Fruit fly (Drosophila melanogaster) whole organism, embryonic: Measurements from ENCODE around the gene CG14182.

Experiments
- CG10267 ChIP-seq: fragments of 200-800 bp; sonication (Bioruptor generic); optimal IDR thresholded peaks from 2 replicates; lab custom pipeline; 2018; ENCODE audit warnings: missing biosample characterization, mild to moderate bottlenecking, missing genetic modification characterization, moderate library complexity
- CG12299 ChIP-seq: fragments of 200-800 bp; sonication (Bioruptor generic); optimal IDR thresholded peaks from 2 replicates; lab custom pipeline; 2018; ENCODE audit warnings: missing biosample characterization, mild to moderate bottlenecking, missing genetic modification characterization
- CG12659 ChIP-seq: fragments of 200-800 bp; sonication (Bioruptor generic); optimal IDR thresholded peaks from 3 replicates; lab custom pipeline; 2017; ENCODE audit warnings: mild to moderate bottlenecking, missing biosample characterization, missing genetic modification reagents, missing genetic modification characterization
- CG13424 ChIP-seq: fragments of 200-800 bp; sonication (Bioruptor generic); optimal IDR thresholded peaks from 2 replicates; lab custom pipeline; 2019; ENCODE audit warnings: missing biosample characterization, mild to moderate bottlenecking, missing genetic modification characterization, moderate library complexity
- CG15269 ChIP-seq: fragments of 200-800 bp; sonication (Bioruptor generic); optimal IDR thresholded peaks from 2 replicates; lab custom pipeline; 2018; ENCODE audit warnings: missing biosample characterization, mild to moderate bottlenecking, missing genetic modification characterization, moderate library complexity
- CG15479 ChIP-seq: fragments of 200-800 bp; sonication (Bioruptor generic); optimal IDR thresholded peaks from 3 replicates; lab custom pipeline; 2019; ENCODE audit warnings: missing biosample characterization, mild to moderate bottlenecking, missing genetic modification characterization, moderate library complexity
- CG16779 ChIP-seq: fragments of 200-800 bp; sonication (Bioruptor generic); IDR thresholded peaks from 2 replicates; pipeline ENCODE4 v1.3.6; 2022; ENCODE audit warnings: missing biosample characterization, missing genetic modification characterization
- CG16813 ChIP-seq: fragments of 200-800 bp; sonication (Bioruptor generic); IDR thresholded peaks from 3 replicates; pipeline ENCODE4 v1.3.6; 2022; ENCODE audit warnings: missing biosample characterization, missing genetic modification characterization; ENCODE audit not compliant: partially characterized antibody
- CG16815 ChIP-seq: fragments of 200-800 bp; sonication (Bioruptor generic); optimal IDR thresholded peaks from 3 replicates; lab custom pipeline; 2017; ENCODE audit warnings: missing biosample characterization, mild to moderate bottlenecking, missing genetic modification characterization
- CG17359 ChIP-seq: fragments of 200-800 bp; sonication (Bioruptor generic); optimal IDR thresholded peaks from 3 replicates; lab custom pipeline; 2018; ENCODE audit warnings: missing biosample characterization, mild to moderate bottlenecking, missing genetic modification characterization, moderate library complexity
- CG17912 ChIP-seq: fragments of 200-800 bp; sonication (Bioruptor generic); optimal IDR thresholded peaks from 2 replicates; lab custom pipeline; 2018; ENCODE audit warnings: missing biosample characterization, mild to moderate bottlenecking, missing genetic modification characterization
- CG2202 ChIP-seq: fragments of 200-800 bp; sonication (Bioruptor generic); optimal IDR thresholded peaks from 2 replicates; lab custom pipeline; 2018; ENCODE audit warnings: missing biosample characterization, mild to moderate bottlenecking, missing genetic modification characterization
- CG2889 ChIP-seq: fragments of 200-800 bp; sonication (Bioruptor generic); IDR thresholded peaks from 3 replicates; pipeline ENCODE4 v1.3.6; 2022; ENCODE audit warnings: missing biosample characterization, missing genetic modification characterization
- CG31365 ChIP-seq: fragments of 200-800 bp; sonication (Bioruptor generic); optimal IDR thresholded peaks from 2 replicates; lab custom pipeline; 2018; ENCODE audit warnings: missing biosample characterization, mild to moderate bottlenecking, missing genetic modification characterization
- CG33213 ChIP-seq: fragments of 200-800 bp; sonication (Bioruptor generic); optimal IDR thresholded peaks from 3 replicates; lab custom pipeline; 2016; ENCODE audit warnings: missing biosample characterization, missing genetic modification characterization
- CG3847 ChIP-seq: fragments of 200-800 bp; sonication (Bioruptor generic); IDR thresholded peaks from 2 replicates; pipeline ENCODE4 v1.3.6; 2022; ENCODE audit warnings: missing biosample characterization, missing genetic modification characterization
- CG4707 ChIP-seq: fragments of 200-800 bp; sonication (Bioruptor generic); optimal IDR thresholded peaks from 2 replicates; lab custom pipeline; 2018; ENCODE audit warnings: missing biosample characterization, mild to moderate bottlenecking, missing genetic modification characterization, moderate library complexity
- CG6272 ChIP-seq: fragments of 200-800 bp; sonication (Bioruptor generic); IDR thresholded peaks from 2 replicates; pipeline ENCODE4 v1.3.6; 2022; ENCODE audit warnings: missing biosample characterization, missing genetic modification characterization
- CG7357 ChIP-seq: fragments of 200-800 bp; sonication (Bioruptor generic); IDR thresholded peaks from 3 replicates; pipeline ENCODE4 v1.3.6; 2022; ENCODE audit warnings: missing biosample characterization, missing genetic modification characterization
- CG7556 ChIP-seq: fragments of 200-800 bp; sonication (Bioruptor generic); optimal IDR thresholded peaks from 2 replicates; lab custom pipeline; 2017; ENCODE audit warnings: missing biosample characterization, mild to moderate bottlenecking, missing genetic modification characterization
- CG7745 ChIP-seq: fragments of 200-800 bp; sonication (Bioruptor generic); optimal IDR thresholded peaks from 2 replicates; lab custom pipeline; 2018; ENCODE audit warnings: missing biosample characterization, mild to moderate bottlenecking, missing genetic modification characterization, moderate library complexity
- CG7839 ChIP-seq: fragments of 200-800 bp; sonication (Bioruptor generic); optimal IDR thresholded peaks from 3 replicates; lab custom pipeline; 2018; ENCODE audit warnings: missing biosample characterization, mild to moderate bottlenecking, missing genetic modification characterization, moderate library complexity
- CG7987 ChIP-seq: fragments of 200-800 bp; sonication (Bioruptor generic); optimal IDR thresholded peaks from 2 replicates; lab custom pipeline; 2018; ENCODE audit warnings: missing biosample characterization, mild to moderate bottlenecking, missing genetic modification characterization, moderate library complexity
- CTCF ChIP-seq: fragments of 200-800 bp; sonication (Bioruptor generic); optimal IDR thresholded peaks from 2 replicates; lab custom pipeline; 2017; ENCODE audit warnings: missing biosample characterization, mild to moderate bottlenecking, missing genetic modification characterization, moderate library complexity
- CrebB ChIP-seq: fragments of 200-800 bp; sonication (Bioruptor generic); optimal IDR thresholded peaks from 3 replicates; lab custom pipeline; 2018; ENCODE audit warnings: missing biosample characterization, mild to moderate bottlenecking, missing genetic modification characterization
- Ets65A ChIP-seq: fragments of 200-800 bp; sonication (Bioruptor generic); peaks from one replicate; lab custom pipeline; 2016; ENCODE audit warnings: missing biosample characterization, missing genetic modification characterization
- Hr78 ChIP-seq, 2 experiments: fragments of 200-800 bp in 1 of 2; fragments of >200 bp in 1 of 2; sonication (Bioruptor generic) in 1 of 2; optimal IDR thresholded peaks; 2 replicates each; lab custom pipeline; 2017 to 2019; ENCODE audit warnings: missing biosample characterization in 2 of 2, missing genetic modification characterization in 2 of 2, mild to moderate bottlenecking in 1 of 2, moderate library complexity in 1 of 2
- Lhr ChIP-seq: fragments of 200-800 bp; sonication (Bioruptor generic); optimal IDR thresholded peaks from 3 replicates; lab custom pipeline; 2017; ENCODE audit warnings: mild to moderate bottlenecking, missing biosample characterization, missing genetic modification reagents, missing genetic modification characterization
- Rx ChIP-seq: fragments of 200-800 bp; sonication (Bioruptor generic); IDR thresholded peaks from 2 replicates; pipeline ENCODE4 v1.3.6; 2022; ENCODE audit warnings: missing biosample characterization, missing genetic modification characterization
- Scr ChIP-seq: fragments of 200-800 bp; sonication (Bioruptor generic); IDR thresholded peaks from 2 replicates; pipeline ENCODE4 v1.3.6; 2022; ENCODE audit warnings: missing biosample characterization, missing genetic modification characterization; ENCODE audit not compliant: partially characterized antibody
- Spps ChIP-seq: fragments of 200-800 bp; sonication (Bioruptor generic); optimal IDR thresholded peaks from 2 replicates; lab custom pipeline; 2018; ENCODE audit warnings: missing biosample characterization, mild to moderate bottlenecking, missing genetic modification characterization
- Sry-β ChIP-seq: fragments of 200-800 bp; sonication (Bioruptor generic); optimal IDR thresholded peaks from 2 replicates; lab custom pipeline; 2018; ENCODE audit warnings: missing biosample characterization, mild to moderate bottlenecking, missing genetic modification characterization, moderate library complexity
- TFAM ChIP-seq: fragments of 200-800 bp; sonication (Bioruptor generic); optimal IDR thresholded peaks from 2 replicates; lab custom pipeline; 2017; ENCODE audit warnings: missing biosample characterization, missing genetic modification characterization, inconsistent platforms
- Xrp1 ChIP-seq: fragments of 200-800 bp; sonication (Bioruptor generic); IDR thresholded peaks from 2 replicates; pipeline ENCODE4 v1.3.6; 2022; ENCODE audit warnings: missing biosample characterization, missing genetic modification characterization
- chinmo ChIP-seq: fragments of 200-800 bp; sonication (Bioruptor generic); IDR thresholded peaks from 4 replicates; pipeline ENCODE4 v1.3.6; 2022; ENCODE audit warnings: missing biosample characterization, missing genetic modification characterization; ENCODE audit not compliant: partially characterized antibody
- crol ChIP-seq: fragments of 200-800 bp; sonication (Bioruptor generic); IDR thresholded peaks from 2 replicates; pipeline ENCODE4 v1.3.6; 2022; ENCODE audit warnings: missing biosample characterization, missing genetic modification characterization
- dmrt11E ChIP-seq: fragments of 200-800 bp; sonication (Bioruptor generic); optimal IDR thresholded peaks from 3 replicates; lab custom pipeline; 2018; ENCODE audit warnings: missing biosample characterization, mild to moderate bottlenecking, missing genetic modification characterization, moderate library complexity
- emc ChIP-seq: fragments of 200-800 bp; sonication (Bioruptor generic); optimal IDR thresholded peaks from 2 replicates; lab custom pipeline; 2016; ENCODE audit warnings: missing biosample characterization, missing genetic modification characterization
- ems ChIP-seq: fragments of 200-800 bp; sonication (Bioruptor generic); optimal IDR thresholded peaks from 3 replicates; lab custom pipeline; 2016; ENCODE audit warnings: missing biosample characterization, missing genetic modification characterization
- gce ChIP-seq: fragments of 200-800 bp; sonication (Bioruptor generic); IDR thresholded peaks from 3 replicates; pipeline ENCODE4 v1.3.6; 2022; ENCODE audit warnings: missing biosample characterization, missing genetic modification characterization
- h ChIP-seq: fragments of >200 bp; optimal IDR thresholded peaks from 2 replicates; lab custom pipeline; 2017
- hb ChIP-seq: fragments of 200-800 bp; sonication (Bioruptor generic); IDR thresholded peaks from 3 replicates; pipeline ENCODE4 v1.3.6; 2022; ENCODE audit warnings: missing biosample characterization, missing genetic modification characterization; ENCODE audit not compliant: partially characterized antibody
- oc ChIP-seq: fragments of 200-800 bp; sonication (Bioruptor generic); optimal IDR thresholded peaks from 2 replicates; lab custom pipeline; 2018; ENCODE audit warnings: missing biosample characterization, mild to moderate bottlenecking, missing genetic modification characterization, moderate library complexity
- odd ChIP-seq: fragments of 200-800 bp; sonication (Bioruptor generic); optimal IDR thresholded peaks from 2 replicates; lab custom pipeline; 2017; ENCODE audit warnings: missing biosample characterization, mild to moderate bottlenecking, missing genetic modification characterization
- pfk ChIP-seq: fragments of 200-800 bp; sonication (Bioruptor generic); optimal IDR thresholded peaks from 2 replicates; lab custom pipeline; 2018; ENCODE audit warnings: missing biosample characterization, mild to moderate bottlenecking, missing genetic modification characterization, moderate library complexity
- phol ChIP-seq: fragments of 200-800 bp; sonication (Bioruptor generic); optimal IDR thresholded peaks from 3 replicates; lab custom pipeline; 2018; ENCODE audit warnings: missing biosample characterization, mild to moderate bottlenecking, missing genetic modification characterization, moderate library complexity
- schlank ChIP-seq: fragments of 200-800 bp; sonication (Bioruptor generic); optimal IDR thresholded peaks from 2 replicates; lab custom pipeline; 2018; ENCODE audit warnings: missing biosample characterization, mild to moderate bottlenecking, missing genetic modification characterization
- shn ChIP-seq: fragments of 200-800 bp; sonication (Bioruptor generic); optimal IDR thresholded peaks from 3 replicates; lab custom pipeline; 2016; ENCODE audit warnings: missing biosample characterization, missing genetic modification characterization
- sr ChIP-seq: fragments of 200-800 bp; sonication (Bioruptor generic); IDR thresholded peaks from 3 replicates; pipeline ENCODE4 v1.3.6; 2022; ENCODE audit warnings: missing biosample characterization, missing genetic modification characterization
- tgo ChIP-seq: fragments of 200-800 bp; sonication (Bioruptor generic); IDR thresholded peaks from 3 replicates; pipeline ENCODE4 v1.3.6; 2022; ENCODE audit warnings: missing biosample characterization, missing genetic modification characterization
- vfl ChIP-seq: fragments of 200-800 bp; sonication (Bioruptor generic); optimal IDR thresholded peaks from 2 replicates; lab custom pipeline; 2016; ENCODE audit warnings: missing biosample characterization, missing genetic modification characterization

CG14182 gene

dm6 chr3L:19929051-19929718, 50.4 kb downstream of the CG14182 start (continued):
- TF ChIP-seq CG4707 (GFP tag; lab: Kevin White, UChicago) (no peak), Ets65A (GFP tag; lab: Kevin White, UChicago) (no peak), dmrt11E (tag; lab: Kevin White, UChicago) (no peak), chinmo (GFP tag; lab: Robert Waterston, UW) (peak; percentile 74; the same call in 1 of the 4 replicates), phol (tag; lab: Kevin White, UChicago) (no peak), CrebB (no peak), CG2202 (tag; lab: Kevin White, UChicago) (no peak), CG7745 (tag; lab: Kevin White, UChicago) (no peak), Lhr (GFP tag; lab: Kevin White, UChicago) (no peak), Spps (tag; lab: Kevin White, UChicago) (no peak), CG7987 (no peak), CG7556 (GFP tag; lab: Kevin White, UChicago) (peak; percentile 34), CTCF (GFP tag; lab: Kevin White, UChicago) (no peak), Rx (GFP tag; lab: Robert Waterston, UW) (no peak), hb (GFP tag; lab: Robert Waterston, UW) (no peak), tgo (GFP tag; lab: Robert Waterston, UW) (no peak), Sry-β (GFP tag; lab: Kevin White, UChicago) (no peak), CG12299 (no peak), pfk (GFP tag; lab: Kevin White, UChicago) (no peak), CG17359 (tag; lab: Kevin White, UChicago) (peak; percentile 8), odd (GFP tag; lab: Kevin White, UChicago) (no peak), CG6272 (GFP tag; lab: Robert Waterston, UW) (no peak), CG16813 (no peak), CG7839 (tag; lab: Kevin White, UChicago) (peak; percentile 32), vfl (GFP tag; lab: Kevin White, UChicago) (no peak), schlank (no peak), oc (tag; lab: Kevin White, UChicago) (no peak), Scr (GFP tag; lab: Robert Waterston, UW) (no peak), CG16779 (GFP tag; lab: Robert Waterston, UW) (no peak), gce (GFP tag; lab: Robert Waterston, UW) (no peak), CG16815 (GFP tag; lab: Kevin White, UChicago) (no peak), CG31365 (tag; lab: Kevin White, UChicago) (no peak), h (lab: Kevin White, UChicago) (no peak), CG12659 (GFP tag; lab: Kevin White, UChicago) (no peak), Xrp1 (GFP tag; lab: Robert Waterston, UW) (no peak; the same call in 1 of the 2 replicates), emc (no peak), Hr78 (GFP tag; optimal IDR thresholded peaks at IDR 0.05; lab: Kevin White, UChicago) (no peak), TFAM (no peak), CG13424 (tag; lab: Kevin White, UChicago) (peak; percentile 9), shn (GFP tag; lab: Kevin White, UChicago) (no peak), CG2889 (no peak), CG10267 (tag; lab: Kevin White, UChicago) (no peak), ems (GFP tag; lab: Kevin White, UChicago) (no peak), CG15269 (tag; lab: Kevin White, UChicago) (peak; percentile 44), crol (GFP tag; lab: Robert Waterston, UW) (peak; percentile 84), CG3847 (GFP tag; lab: Robert Waterston, UW) (no peak), CG33213 (GFP tag; lab: Kevin White, UChicago) (no peak), CG17912 (GFP tag; lab: Kevin White, UChicago) (no peak), sr (GFP tag; lab: Robert Waterston, UW) (no peak), CG7357 (GFP tag; lab: Robert Waterston, UW) (no peak), CG15479 (GFP tag; lab: Kevin White, UChicago) (no peak)
